Worm (Caenorhabditis elegans): ENCODE results near the gene fahd-1.

fahd-1 gene

ce11 chrIII:7909263-7909662, 17.2 kb downstream of the fahd-1 start, which contains the start of gene ZK688.1:
Gene ZK688.1 (plus strand): TSS chrIII:7909563.
- TF ChIP-seq him-1 (tag; optimal IDR thresholded peaks at IDR 0.05) (no peak), W03F9.2 (tag; optimal IDR thresholded peaks at IDR 0.05) (no peak), dao-5 (tag; optimal IDR thresholded peaks at IDR 0.05) (no peak)

ce11 chrIII:7911621-7912020, 19.6 kb downstream of the fahd-1 start, which contains the start of gene ZK688.7:
Gene ZK688.7 (minus strand): TSS chrIII:7911634.
- no peak for TF ChIP-seq W03F9.2 (tag; optimal IDR thresholded peaks at IDR 0.05)
- TF ChIP-seq dao-5 (tag; optimal IDR thresholded peaks at IDR 0.05): no peak
- TF ChIP-seq him-1 (tag; optimal IDR thresholded peaks at IDR 0.05): no peak

- no peak for TF ChIP-seq him-1 (tag; optimal IDR thresholded peaks at IDR 0.05)
- TF ChIP-seq W03F9.2 (tag; optimal IDR thresholded peaks at IDR 0.05): no peak
- TF ChIP-seq dao-5 (tag; optimal IDR thresholded peaks at IDR 0.05): no peak
These were observed 21.4 kb downstream of the fahd-1 start, which contains the start of gene ZK688.12 for ce11 chrIII:7913488-7913887. Gene ZK688.12 (minus strand): TSS chrIII:7913588.

- TF ChIP-seq dao-5 (tag; optimal IDR thresholded peaks at IDR 0.05): no peak
- no peak for TF ChIP-seq W03F9.2 (tag; optimal IDR thresholded peaks at IDR 0.05)
- no peak for TF ChIP-seq him-1 (tag; optimal IDR thresholded peaks at IDR 0.05)
These were observed 25.6 kb downstream of the fahd-1 start, which contains the start of gene gly-3 for ce11 chrIII:7917667-7918066. Gene gly-3 (minus strand): TSS chrIII:7917767.

ce11 chrIII:7919823-7920222, 27.8 kb downstream of the fahd-1 start, which contains the start of gene C29E4.14:
Gene C29E4.14 (plus strand): TSS chrIII:7920123.
- TF ChIP-seq W03F9.2 (tag; optimal IDR thresholded peaks at IDR 0.05) (no peak), him-1 (tag; optimal IDR thresholded peaks at IDR 0.05) (no peak), dao-5 (tag; optimal IDR thresholded peaks at IDR 0.05) (no peak)

- TF ChIP-seq W03F9.2 (tag; optimal IDR thresholded peaks at IDR 0.05) (no peak), him-1 (tag; optimal IDR thresholded peaks at IDR 0.05) (no peak), dao-5 (tag; optimal IDR thresholded peaks at IDR 0.05) (no peak)
These were observed 30.2 kb downstream of the fahd-1 start, which contains the start of gene C29E4.17 for ce11 chrIII:7922207-7922606. Gene C29E4.17 (plus strand): TSS chrIII:7922507.

- no peak for TF ChIP-seq him-1 (tag; optimal IDR thresholded peaks at IDR 0.05)
- no peak for TF ChIP-seq dao-5 (tag; optimal IDR thresholded peaks at IDR 0.05)
- no peak for TF ChIP-seq W03F9.2 (tag; optimal IDR thresholded peaks at IDR 0.05)
These were observed 32.8 kb downstream of the fahd-1 start, which contains the start of gene tag-250 for ce11 chrIII:7924821-7925220. Gene tag-250 (minus strand): TSS chrIII:7924921.

- TF ChIP-seq dao-5 (tag; optimal IDR thresholded peaks at IDR 0.05): no peak
- no peak for TF ChIP-seq W03F9.2 (tag; optimal IDR thresholded peaks at IDR 0.05)
- TF ChIP-seq him-1 (tag; optimal IDR thresholded peaks at IDR 0.05): no peak
These were observed 33.9 kb downstream of the fahd-1 start for ce11 chrIII:7925968-7926367.

- TF ChIP-seq W03F9.2 (tag; optimal IDR thresholded peaks at IDR 0.05) (peak; percentile 53), dao-5 (tag; optimal IDR thresholded peaks at IDR 0.05) (no peak), him-1 (tag; optimal IDR thresholded peaks at IDR 0.05) (no peak)
These were observed 36.6 kb downstream of the fahd-1 start, which contains the start of the genes C29E4.13 and npp-15 for ce11 chrIII:7928549-7929129. Gene C29E4.13 (minus strand): TSS chrIII:7928717. Gene npp-15 (plus strand): TSS chrIII:7929043.

ce11 chrIII:7933235-7933634, 41.2 kb downstream of the fahd-1 start, which contains the start of gene ran-2:
Gene ran-2 (plus strand): TSS chrIII:7933535.
- no peak for TF ChIP-seq dao-5 (tag; optimal IDR thresholded peaks at IDR 0.05)
- TF ChIP-seq W03F9.2 (tag; optimal IDR thresholded peaks at IDR 0.05): no peak
- TF ChIP-seq him-1 (tag; optimal IDR thresholded peaks at IDR 0.05): no peak

- no peak for TF ChIP-seq him-1 (tag; optimal IDR thresholded peaks at IDR 0.05)
These were observed 45.5 kb downstream of the fahd-1 start, which contains the start of gene C29E4.10 for ce11 chrIII:7937548-7937947. Gene C29E4.10 (plus strand): TSS chrIII:7937848.

- TF ChIP-seq him-1 (tag; optimal IDR thresholded peaks at IDR 0.05): no peak
- no peak for TF ChIP-seq W03F9.2 (tag; optimal IDR thresholded peaks at IDR 0.05)
- no peak for TF ChIP-seq dao-5 (tag; optimal IDR thresholded peaks at IDR 0.05)
These were observed 48.8 kb downstream of the fahd-1 start, which contains the start of gene C29E4.12 for ce11 chrIII:7940819-7941218. Gene C29E4.12 (plus strand): TSS chrIII:7941151.

- TF ChIP-seq dao-5 (tag; optimal IDR thresholded peaks at IDR 0.05) (no peak), W03F9.2 (tag; optimal IDR thresholded peaks at IDR 0.05) (no peak), him-1 (tag; optimal IDR thresholded peaks at IDR 0.05) (no peak)
These were observed 49.4 kb downstream of the fahd-1 start, which contains the start of gene kle-2 for ce11 chrIII:7941417-7941816. Gene kle-2 (plus strand): TSS chrIII:7941717.
